Worm (Caenorhabditis elegans): ENCODE data around the gene ntl-2.

The ntl-2 gene

DNA sequence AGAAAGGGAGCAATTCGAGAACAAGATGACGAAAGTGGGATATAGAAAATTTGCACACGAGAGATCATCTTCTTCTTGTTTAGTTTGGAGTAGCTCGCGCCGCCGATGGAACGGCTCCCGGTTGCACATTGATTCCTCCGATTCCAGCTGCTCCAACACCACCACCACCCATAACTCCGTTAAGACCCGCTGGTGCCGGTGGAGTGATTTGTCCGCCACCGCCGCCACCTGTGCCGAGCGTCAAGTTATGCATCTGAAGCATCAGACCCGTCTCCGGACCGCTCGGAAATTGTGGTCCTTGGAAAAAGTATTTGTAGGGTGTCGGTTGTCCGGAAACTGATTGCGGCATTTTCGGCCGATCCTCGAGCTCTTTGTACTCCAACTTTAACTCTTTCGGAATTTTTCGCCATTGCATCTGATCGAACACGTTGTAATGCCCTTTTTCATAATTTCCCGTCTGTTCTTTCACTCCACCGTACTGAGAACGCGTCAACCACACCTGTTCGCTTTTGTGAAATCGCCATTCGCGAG lies 3.3 kb downstream of the ntl-2 start:
- TF ChIP-seq fos-1 (tag; optimal IDR thresholded peaks at IDR 0.05) = no peak

DNA sequence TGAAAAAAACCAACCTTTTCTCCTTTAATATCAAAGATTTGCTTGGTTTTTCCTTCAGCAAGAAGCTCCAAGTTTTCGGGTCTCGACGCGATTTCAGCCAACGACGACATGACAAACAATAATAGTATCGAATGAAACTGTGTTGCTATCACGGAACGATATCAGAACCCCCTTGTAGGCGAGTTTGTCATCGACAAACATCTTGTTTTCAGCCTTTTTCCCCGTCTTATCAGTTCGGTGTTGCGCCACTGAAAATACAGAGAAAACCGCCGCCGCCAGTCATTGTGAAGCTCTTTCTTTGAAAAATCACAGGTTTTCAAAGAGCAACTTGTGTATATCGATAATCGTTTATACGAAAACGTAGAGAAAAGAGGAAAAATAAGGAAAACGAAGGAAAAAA lies 3.9 kb downstream of the ntl-2 start, which contains the start of gene paic-1:
Gene paic-1 (minus strand): TSS at position 120 of the 400 bp plus-strand sequence.
- TF ChIP-seq pqm-1 (tag; optimal IDR thresholded peaks at IDR 0.05) (peak; percentile 32), pha-4 (tag; optimal IDR thresholded peaks at IDR 0.05) (peak; percentile 24), nhr-43 (tag; optimal IDR thresholded peaks at IDR 0.05; ENCODE audit: poor library complexity, severe bottlenecking) (peak; percentile 21), nhr-23 (tag; optimal IDR thresholded peaks at IDR 0.05) (no peak), eor-1 (tag; optimal IDR thresholded peaks at IDR 0.05) (no peak), ceh-82 (tag; optimal IDR thresholded peaks at IDR 0.05) (no peak), unc-39 (tag; optimal IDR thresholded peaks at IDR 0.05) (no peak), elt-2 (tag; optimal IDR thresholded peaks at IDR 0.05) (peak; percentile 80), jun-1 (tag; optimal IDR thresholded peaks at IDR 0.05) (no peak), ama-1 (optimal IDR thresholded peaks at IDR 0.05) (peak; percentile 82), skn-1 (tag; optimal IDR thresholded peaks at IDR 0.05) (peak; percentile 21), unc-62 (GFP tag; optimal IDR thresholded peaks at IDR 0.05) (no peak), elt-3 (tag; optimal IDR thresholded peaks at IDR 0.05) (no peak), zag-1 (tag; optimal IDR thresholded peaks at IDR 0.05) (no peak), fkh-2 (tag; optimal IDR thresholded peaks at IDR 0.05) (no peak), tbx-2 (tag; optimal IDR thresholded peaks at IDR 0.05) (no peak), elt-1 (tag; optimal IDR thresholded peaks at IDR 0.05) (no peak), R02D3.7 (tag; optimal IDR thresholded peaks at IDR 0.05) (no peak), fos-1 (tag; optimal IDR thresholded peaks at IDR 0.05) (no peak), egl-27 (tag; optimal IDR thresholded peaks at IDR 0.05) (no peak), ceh-28 (tag; optimal IDR thresholded peaks at IDR 0.05) (no peak), ztf-11 (tag; optimal IDR thresholded peaks at IDR 0.05) (no peak), lin-15B (tag; optimal IDR thresholded peaks at IDR 0.05) (no peak), lin-39 (tag; optimal IDR thresholded peaks at IDR 0.05) (no peak)

DNA sequence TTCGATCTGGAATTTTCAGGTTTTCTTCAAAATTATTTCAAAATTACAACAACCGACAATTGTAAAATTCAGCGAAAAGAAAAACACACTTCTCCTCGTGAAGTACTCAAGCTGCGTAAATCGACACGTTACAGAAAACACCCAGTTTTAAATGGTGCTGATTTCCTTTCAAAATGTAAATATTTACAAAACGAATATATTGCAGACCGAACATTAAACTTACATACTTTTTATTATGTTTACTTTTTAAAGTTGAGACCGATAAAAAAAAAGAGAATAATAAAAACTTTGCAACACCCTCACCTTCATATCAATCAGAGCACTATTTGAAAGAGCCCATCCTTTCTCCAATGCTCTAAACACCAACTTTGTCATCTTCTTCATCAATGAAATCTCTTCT lies 5.4 kb downstream of the ntl-2 start:
- TF ChIP-seq pqm-1 (tag; optimal IDR thresholded peaks at IDR 0.05) = no peak
- no peak for TF ChIP-seq nfya-1 (tag; optimal IDR thresholded peaks at IDR 0.05; ENCODE audit: insufficient read depth)
- no peak for TF ChIP-seq ceh-28 (tag; optimal IDR thresholded peaks at IDR 0.05)
- no peak for TF ChIP-seq ztf-11 (tag; optimal IDR thresholded peaks at IDR 0.05)
- TF ChIP-seq jun-1 (tag; optimal IDR thresholded peaks at IDR 0.05) = no peak
- TF ChIP-seq ama-1 (optimal IDR thresholded peaks at IDR 0.05) = no peak
- TF ChIP-seq elt-2 (tag; optimal IDR thresholded peaks at IDR 0.05) = peak; percentile 0
- no peak for TF ChIP-seq elt-1 (tag; optimal IDR thresholded peaks at IDR 0.05)
- TF ChIP-seq sea-2 (GFP tag; optimal IDR thresholded peaks at IDR 0.05) = no peak
- TF ChIP-seq nhr-12 (tag; optimal IDR thresholded peaks at IDR 0.05) = no peak
- no peak for TF ChIP-seq ceh-82 (tag; optimal IDR thresholded peaks at IDR 0.05)
- no peak for TF ChIP-seq skn-1 (tag; optimal IDR thresholded peaks at IDR 0.05)
- TF ChIP-seq pha-4 (tag; optimal IDR thresholded peaks at IDR 0.05) = peak; percentile 78
- TF ChIP-seq unc-62 (GFP tag; optimal IDR thresholded peaks at IDR 0.05) = no peak

DNA sequence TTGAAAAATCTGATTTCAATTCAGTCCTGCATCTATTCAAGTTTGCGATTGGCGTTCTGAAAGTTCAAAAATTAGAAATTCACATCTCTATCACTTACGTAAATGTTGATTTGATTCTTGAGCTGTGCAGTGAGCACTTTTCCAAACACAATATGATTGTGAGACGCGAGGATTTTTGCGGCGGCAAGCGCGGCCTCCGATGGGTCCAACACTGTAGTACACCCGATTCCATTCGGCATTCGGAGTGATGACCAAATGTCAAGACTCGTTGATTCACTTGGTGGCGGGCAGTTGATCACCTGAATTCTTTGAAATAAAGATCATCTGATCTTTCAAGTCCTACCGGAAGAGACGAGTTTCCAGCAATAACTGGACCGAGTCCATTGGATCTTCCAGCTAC lies 6.5 kb downstream of the ntl-2 start:
- TF ChIP-seq snpc-4 (tag; optimal IDR thresholded peaks at IDR 0.05) (no peak), lin-15B (tag; optimal IDR thresholded peaks at IDR 0.05) (no peak), ceh-28 (tag; optimal IDR thresholded peaks at IDR 0.05) (no peak), elt-2 (tag; optimal IDR thresholded peaks at IDR 0.05) (no peak), eor-1 (tag; optimal IDR thresholded peaks at IDR 0.05) (no peak), nhr-25 (tag; optimal IDR thresholded peaks at IDR 0.05) (no peak), nhr-23 (tag; optimal IDR thresholded peaks at IDR 0.05) (no peak), ztf-4 (tag; optimal IDR thresholded peaks at IDR 0.05) (no peak), aly-2 (tag; optimal IDR thresholded peaks at IDR 0.05) (no peak), R02D3.7 (tag; optimal IDR thresholded peaks at IDR 0.05) (no peak)

DNA sequence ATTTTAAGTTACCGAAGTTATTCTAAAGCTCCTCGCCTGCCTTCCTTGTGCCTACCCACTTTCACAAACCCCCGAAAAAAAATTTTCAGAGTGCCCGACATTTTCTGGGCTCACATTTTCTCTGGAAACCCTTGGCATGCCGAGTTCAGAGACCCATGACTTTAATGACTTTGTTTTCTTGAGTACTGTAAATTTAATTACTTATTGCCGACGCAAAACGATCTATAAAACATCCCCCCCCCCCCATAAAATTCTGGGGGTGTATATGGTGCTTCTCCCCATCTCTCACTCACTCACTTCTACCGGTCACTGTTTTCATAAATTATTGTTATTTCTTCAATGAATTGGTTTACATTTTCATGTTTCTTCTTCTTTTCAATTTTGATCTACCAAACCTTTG lies 8.3 kb downstream of the ntl-2 start, which contains the start of gene try-9:
Gene try-9 (plus strand): TSS at position 301 of the 400 bp plus-strand sequence.
- TF ChIP-seq tbx-2 (tag; optimal IDR thresholded peaks at IDR 0.05) (no peak), skn-1 (tag; optimal IDR thresholded peaks at IDR 0.05) (no peak), unc-39 (tag; optimal IDR thresholded peaks at IDR 0.05) (no peak), nhr-23 (tag; optimal IDR thresholded peaks at IDR 0.05) (no peak), nhr-43 (tag; optimal IDR thresholded peaks at IDR 0.05; ENCODE audit: poor library complexity, severe bottlenecking) (no peak), egl-5 (tag; optimal IDR thresholded peaks at IDR 0.05) (no peak), pqm-1 (tag; optimal IDR thresholded peaks at IDR 0.05) (no peak), nhr-12 (tag; optimal IDR thresholded peaks at IDR 0.05) (no peak), fkh-10 (GFP tag; optimal IDR thresholded peaks at IDR 0.05) (no peak), nhr-28 (tag; optimal IDR thresholded peaks at IDR 0.05) (no peak)

All from whole organism, L3 larva.